Worm (Caenorhabditis elegans) whole organism, mixed stage, embryonic: ENCODE results near the gene ilys-6.

Source experiments
- ces-1 ChIP-seq: fragments of 150-350 bp; optimal IDR thresholded peaks from 2 replicates; lab custom pipeline; 2014; ENCODE audit warnings: missing biosample characterization, missing genetic modification reagents, missing genetic modification characterization
- flh-1 ChIP-seq: fragments of 200-800 bp; sonication (Bioruptor generic); optimal IDR thresholded peaks from 2 replicates; lab custom pipeline; 2018; ENCODE audit warnings: mild to moderate bottlenecking, missing genetic modification characterization, moderate library complexity, missing compliant biosample characterization
- mep-1 ChIP-seq: fragments of 150-350 bp; optimal IDR thresholded peaks from 2 replicates; lab custom pipeline; 2017; ENCODE audit warnings: missing biosample characterization, missing genetic modification reagents, missing genetic modification characterization, inconsistent platforms
- nhr-12 ChIP-seq: fragments of 150-350 bp; optimal IDR thresholded peaks from 2 replicates; lab custom pipeline; 2014; ENCODE audit warnings: missing biosample characterization, missing genetic modification characterization
- nhr-76 ChIP-seq: sonication (generic microtip); optimal IDR thresholded peaks from 2 replicates; lab custom pipeline; 2017; ENCODE audit warnings: missing biosample characterization, missing genetic modification characterization

DNA sequence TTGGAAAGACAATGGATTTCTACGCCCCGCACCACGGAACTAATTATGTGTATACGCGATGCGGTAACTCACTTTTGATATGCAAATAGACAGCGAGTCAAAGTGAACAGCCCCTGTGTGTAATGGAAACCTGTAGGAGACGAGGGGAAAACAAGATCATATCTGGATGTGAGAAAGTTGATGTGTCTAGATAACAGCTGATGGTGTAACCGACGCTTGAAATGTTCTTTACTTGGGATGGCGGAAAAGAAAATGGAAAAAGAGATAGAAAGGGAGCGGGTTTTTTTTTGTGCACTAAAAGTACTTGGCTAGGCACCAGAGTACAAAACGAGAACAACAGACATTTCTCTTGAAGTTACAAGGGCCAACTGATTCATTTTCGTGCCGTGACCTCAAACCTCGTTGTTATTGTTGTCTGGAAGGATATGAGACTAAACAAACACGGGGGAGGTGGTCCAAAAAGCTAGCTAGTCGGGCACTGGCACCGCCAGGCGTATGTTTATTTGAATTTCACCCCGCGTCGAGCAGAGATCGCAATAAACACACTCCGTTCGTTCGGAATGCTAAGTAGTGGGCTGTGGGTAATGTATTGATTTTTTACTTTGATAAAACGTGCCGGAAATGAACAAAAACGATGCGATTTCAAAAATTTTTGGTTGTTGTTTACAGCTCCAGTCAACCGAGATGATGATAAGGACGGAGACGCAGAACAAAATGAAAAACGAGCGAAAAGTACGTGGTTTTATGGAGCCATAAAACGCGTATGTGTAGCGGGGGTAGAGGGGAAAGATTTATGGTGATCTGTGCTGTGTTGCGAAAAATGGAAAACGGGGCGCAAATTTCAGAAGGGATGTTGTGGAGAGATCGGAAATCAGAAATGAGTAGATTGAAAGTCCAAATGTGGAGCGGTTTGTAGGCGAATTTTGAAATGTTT is 41.4 kb downstream of the ilys-6 start:
- no peak for TF ChIP-seq nhr-76 (tag; lab: Kevin White, UChicago)
- TF ChIP-seq flh-1 (GFP tag; lab: Kevin White, UChicago): no peak
- TF ChIP-seq ces-1 (GFP tag; lab: Kevin White, UChicago): peak; percentile 35
- TF ChIP-seq mep-1 (tag; lab: Kevin White, UChicago): no peak
- no peak for TF ChIP-seq nhr-12 (tag; lab: Kevin White, UChicago)
